Worm (Caenorhabditis elegans): ENCODE data around the gene F54D5.2.
A peak's percentile ranks its signal among the peaks of the same experiment; 100 is the strongest.

F54D5.2 gene

ce11 chrII:11596157-11596740, 23.3 kb downstream of the F54D5.2 start:
- TF ChIP-seq hlh-11 (tag; optimal IDR thresholded peaks at IDR 0.05) (peak; percentile 29), nhr-6 (tag; optimal IDR thresholded peaks at IDR 0.05) (no peak), nhr-76 (tag; optimal IDR thresholded peaks at IDR 0.05) (no peak), lin-38 (GFP tag; IDR thresholded peaks at IDR 0.05) (peak; percentile 63), arid-1 (GFP tag; conservative IDR thresholded peaks at IDR 0.05) (no peak), attf-4 (tag; optimal IDR thresholded peaks at IDR 0.05) (no peak), nhr-48 (tag; optimal IDR thresholded peaks at IDR 0.05) (peak; percentile 41), hmg-1.1 (GFP tag; IDR thresholded peaks at IDR 0.05) (no peak), daf-16 (GFP tag; optimal IDR thresholded peaks at IDR 0.05) (no peak), daf-16 (tag; optimal IDR thresholded peaks at IDR 0.05) (peak; percentile 54), lsy-2 (tag; optimal IDR thresholded peaks at IDR 0.05) (peak in 1 of 2 experiments; percentile 36), mdt-29 (GFP tag; IDR thresholded peaks at IDR 0.05) (0 out of 2 replicates have a peak, but pooled peaks have one; percentile 23), nhr-11 (tag; optimal IDR thresholded peaks at IDR 0.05) (no peak), pqm-1 (tag; optimal IDR thresholded peaks at IDR 0.05) (peak; percentile 4), Y105C5A.15 (GFP tag; IDR thresholded peaks at IDR 0.05) (no peak), snpc-1.2 (GFP tag; IDR thresholded peaks at IDR 0.05) (0 out of 2 replicates have a peak, but pooled peaks have one; percentile 23), dve-1 (tag; optimal IDR thresholded peaks at IDR 0.05; ENCODE audit: insufficient read depth) (peak; percentile 4), gei-8 (GFP tag; optimal IDR thresholded peaks at IDR 0.05) (no peak), skn-1 (tag; optimal IDR thresholded peaks at IDR 0.05) (no peak), nhr-41 (GFP tag; IDR thresholded peaks at IDR 0.05) (no peak), duxl-1 (tag; optimal IDR thresholded peaks at IDR 0.05; ENCODE audit: poor library complexity) (no peak), D1046.2 (GFP tag; IDR thresholded peaks at IDR 0.05) (no peak), mxl-2 (GFP tag; conservative IDR thresholded peaks at IDR 0.05) (no peak), vab-7 (GFP tag; IDR thresholded peaks at IDR 0.05) (no peak), Y48G9A.11 (GFP tag; IDR thresholded peaks at IDR 0.05) (0 out of 2 replicates have a peak, but pooled peaks have one; percentile 22), dmd-6 (GFP tag; IDR thresholded peaks at IDR 0.05) (peak; percentile 45; the same call in 1 of the 2 replicates), unc-130 (GFP tag; optimal IDR thresholded peaks at IDR 0.05) (peak; percentile 11), zip-2 (tag; optimal IDR thresholded peaks at IDR 0.05) (no peak), F49E8.2 (tag; optimal IDR thresholded peaks at IDR 0.05; ENCODE audit: borderline replicate concordance) (peak; percentile 71), ceh-82 (tag; optimal IDR thresholded peaks at IDR 0.05) (no peak), daf-12 (tag; optimal IDR thresholded peaks at IDR 0.05) (no peak), spr-3 (GFP tag; optimal IDR thresholded peaks at IDR 0.05) (no peak)

DNA sequence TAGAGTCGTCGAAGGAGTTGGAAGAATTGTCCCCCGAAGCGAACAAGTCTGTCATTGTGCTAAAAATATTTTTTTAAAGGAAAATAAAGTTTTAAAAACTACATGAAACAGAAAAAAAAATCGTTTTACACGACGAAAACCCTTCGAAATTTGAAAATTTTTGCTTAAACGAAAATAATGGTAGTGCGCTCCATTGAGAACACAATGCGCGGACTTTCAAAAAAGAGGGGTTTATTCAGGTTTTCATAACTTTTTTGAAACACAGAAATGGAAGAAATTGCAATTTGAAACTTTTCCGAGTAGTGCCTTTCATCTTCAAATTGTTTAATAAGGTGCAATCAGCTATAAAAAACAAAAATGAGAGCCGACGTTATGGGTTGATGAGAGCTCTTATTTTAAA, 26.8 kb downstream of the F54D5.2 start, which contains the start of gene npp-5:
TSS of gene npp-5 (minus strand) at position 59 of the 400 bp plus-strand sequence.
- TF ChIP-seq nhr-6 (tag; optimal IDR thresholded peaks at IDR 0.05) (peak; percentile 41), nhr-25 (tag; optimal IDR thresholded peaks at IDR 0.05; ENCODE audit: borderline replicate concordance, insufficient read depth) (no peak), dpl-1 (GFP tag; optimal IDR thresholded peaks at IDR 0.05) (peak; percentile 85), madf-5 (GFP tag; IDR thresholded peaks at IDR 0.05) (no peak), hlh-30 (tag; optimal IDR thresholded peaks at IDR 0.05; ENCODE audit: insufficient read depth) (peak; percentile 3), lsy-2 (tag; optimal IDR thresholded peaks at IDR 0.05) (peak in 1 of 2 experiments; percentile 20), daf-16 (GFP tag; optimal IDR thresholded peaks at IDR 0.05) (no peak), daf-16 (tag; optimal IDR thresholded peaks at IDR 0.05) (no peak), lin-38 (GFP tag; IDR thresholded peaks at IDR 0.05) (peak; percentile 78)

DNA sequence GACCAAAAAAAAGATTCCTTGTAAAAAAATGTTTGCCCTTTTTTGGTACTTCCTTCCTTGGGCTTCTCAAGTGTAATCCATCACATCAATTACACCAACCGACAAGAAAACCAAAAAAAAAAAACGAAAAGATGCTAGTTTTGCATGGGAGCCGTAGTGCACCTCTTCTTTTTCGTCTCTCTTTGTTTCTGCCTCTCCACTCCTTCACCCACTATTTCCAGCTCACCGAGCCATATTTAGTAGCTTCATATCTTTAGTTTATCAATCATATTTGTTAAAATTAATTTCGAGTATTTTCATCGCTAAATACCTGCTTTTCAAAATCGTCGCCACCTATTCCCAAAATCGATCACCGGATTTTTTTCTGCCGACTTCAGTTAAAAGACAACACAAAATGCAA, 27.7 kb downstream of the F54D5.2 start, which contains the start of gene F07A11.4:
TSS of gene F07A11.4 (plus strand) at position 301 of the 400 bp plus-strand sequence.
- TF ChIP-seq aly-2 (tag; optimal IDR thresholded peaks at IDR 0.05) (no peak), nhr-102 (tag; optimal IDR thresholded peaks at IDR 0.05) (no peak), ceh-62 (tag; optimal IDR thresholded peaks at IDR 0.05) (no peak), daf-19 (GFP tag; conservative IDR thresholded peaks at IDR 0.05) (no peak), mxl-2 (GFP tag; conservative IDR thresholded peaks at IDR 0.05) (no peak), F49E8.2 (tag; optimal IDR thresholded peaks at IDR 0.05; ENCODE audit: borderline replicate concordance) (no peak), set-16 (GFP tag; IDR thresholded peaks at IDR 0.05) (no peak), dmd-8 (GFP tag; IDR thresholded peaks at IDR 0.05) (no peak), ces-1 (GFP tag; optimal IDR thresholded peaks at IDR 0.05) (no peak), hlh-30 (tag; optimal IDR thresholded peaks at IDR 0.05; ENCODE audit: insufficient read depth) (no peak), snpc-1.2 (GFP tag; IDR thresholded peaks at IDR 0.05) (no peak), ctbp-1 (GFP tag; IDR thresholded peaks at IDR 0.05) (no peak), T20F7.1 (GFP tag; optimal IDR thresholded peaks at IDR 0.05) (no peak)
